Worm (Caenorhabditis elegans): ENCODE results near the gene pod-2.

Gene pod-2

ce11 chrII:1149390-1149789, 12.8 kb downstream of the pod-2 start:
- no peak for TF ChIP-seq W03F9.2 (tag; optimal IDR thresholded peaks at IDR 0.05)
- no peak for TF ChIP-seq dao-5 (tag; optimal IDR thresholded peaks at IDR 0.05)
- no peak for TF ChIP-seq him-1 (tag; optimal IDR thresholded peaks at IDR 0.05)

DNA sequence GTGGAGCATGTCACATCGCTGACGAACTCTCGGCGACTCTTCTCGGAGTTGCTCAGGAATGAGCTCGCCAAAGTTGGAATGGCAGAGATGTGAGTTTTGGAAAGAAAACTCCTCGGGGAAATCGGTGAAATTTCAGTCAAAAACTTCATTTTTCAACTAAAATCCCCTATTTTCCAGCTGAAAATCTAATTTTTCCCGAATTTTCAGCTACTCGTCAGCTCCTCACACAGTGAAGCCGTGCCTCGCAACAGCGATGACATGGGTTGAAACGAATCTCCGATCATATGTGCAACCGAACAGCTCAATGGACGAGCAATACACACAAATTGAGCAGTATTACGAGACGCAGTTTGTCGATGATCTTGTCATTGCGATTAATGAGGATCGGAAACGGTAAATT, 15.2 kb downstream of the pod-2 start:
- TF ChIP-seq dao-5 (tag; optimal IDR thresholded peaks at IDR 0.05) (no peak), W03F9.2 (tag; optimal IDR thresholded peaks at IDR 0.05) (no peak), him-1 (tag; optimal IDR thresholded peaks at IDR 0.05) (no peak)

DNA sequence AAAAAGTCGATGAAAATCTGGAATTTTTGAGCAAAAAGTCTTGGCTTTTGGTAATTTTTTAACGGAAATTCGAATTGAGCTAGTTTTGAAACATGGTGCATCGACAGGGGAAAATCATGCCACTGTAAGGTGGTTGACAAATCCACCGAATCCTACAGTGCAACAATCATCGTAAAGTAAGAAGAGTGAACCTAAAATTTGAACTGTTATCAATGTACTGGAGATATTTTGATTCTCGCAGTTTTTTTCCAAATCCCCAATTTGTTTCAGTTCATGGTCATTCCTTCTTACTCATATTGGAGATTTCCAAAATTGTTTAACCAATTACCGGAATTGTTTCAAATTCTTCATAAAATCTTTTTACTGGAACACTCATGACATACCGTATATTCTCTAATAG, 16.1 kb downstream of the pod-2 start:
- TF ChIP-seq W03F9.2 (tag; optimal IDR thresholded peaks at IDR 0.05): no peak
- TF ChIP-seq him-1 (tag; optimal IDR thresholded peaks at IDR 0.05): no peak
- no peak for TF ChIP-seq dao-5 (tag; optimal IDR thresholded peaks at IDR 0.05)

- TF ChIP-seq W03F9.2 (tag; optimal IDR thresholded peaks at IDR 0.05) (no peak), him-1 (tag; optimal IDR thresholded peaks at IDR 0.05) (no peak), dao-5 (tag; optimal IDR thresholded peaks at IDR 0.05) (no peak)
These were observed 16.7 kb downstream of the pod-2 start for ce11 chrII:1153299-1153698.

DNA sequence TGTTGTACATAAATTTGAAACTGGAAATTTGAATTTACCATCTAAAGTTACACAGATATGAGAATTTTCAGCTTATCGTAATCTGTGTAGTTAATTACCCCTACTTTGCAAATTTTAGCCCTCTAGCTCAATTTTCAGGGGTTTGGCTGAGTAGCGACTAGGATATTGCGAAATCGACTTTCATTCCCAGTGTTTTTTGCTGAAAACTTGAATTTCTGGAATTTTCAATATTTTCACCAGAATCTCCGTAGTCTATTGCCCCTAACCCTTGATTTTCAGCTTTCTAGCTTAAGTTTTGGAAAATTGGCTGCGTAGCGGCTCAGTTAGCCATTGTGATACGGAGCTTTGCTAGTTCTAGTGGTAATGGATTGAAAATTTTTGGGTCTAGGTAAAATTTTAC, 20.6 kb downstream of the pod-2 start:
- TF ChIP-seq him-1 (tag; optimal IDR thresholded peaks at IDR 0.05) (no peak), W03F9.2 (tag; optimal IDR thresholded peaks at IDR 0.05) (no peak), dao-5 (tag; optimal IDR thresholded peaks at IDR 0.05) (no peak)

- TF ChIP-seq W03F9.2 (tag; optimal IDR thresholded peaks at IDR 0.05): no peak
- no peak for TF ChIP-seq him-1 (tag; optimal IDR thresholded peaks at IDR 0.05)
- no peak for TF ChIP-seq dao-5 (tag; optimal IDR thresholded peaks at IDR 0.05)
These were observed 23.1 kb downstream of the pod-2 start for ce11 chrII:1159718-1160117.

ce11 chrII:1163275-1163674, 26.7 kb downstream of the pod-2 start, which contains the start of gene T23F4.2:
TSS of gene T23F4.2 (plus strand) at chrII:1163575.
- TF ChIP-seq him-1 (tag; optimal IDR thresholded peaks at IDR 0.05) (no peak), dao-5 (tag; optimal IDR thresholded peaks at IDR 0.05) (no peak), W03F9.2 (tag; optimal IDR thresholded peaks at IDR 0.05) (no peak)

DNA sequence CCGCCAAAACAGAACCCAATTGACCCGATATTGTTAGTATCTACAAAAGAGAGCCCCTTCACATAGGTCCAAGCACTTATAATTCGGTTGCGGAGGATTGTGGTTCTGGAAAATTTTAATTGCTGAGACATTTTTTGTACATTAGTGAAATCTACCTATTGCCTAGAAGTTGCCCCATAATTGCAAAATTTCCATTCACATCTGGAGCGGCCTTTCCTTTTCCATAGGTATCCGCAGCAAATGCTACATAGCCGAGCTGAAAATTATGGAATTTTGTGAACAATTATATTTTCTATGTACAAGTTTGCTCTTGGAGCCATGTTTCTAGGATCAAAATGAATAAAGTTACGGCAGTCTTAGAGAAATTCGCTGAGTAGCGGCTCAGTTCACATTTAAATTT, 34.3 kb downstream of the pod-2 start:
- TF ChIP-seq W03F9.2 (tag; optimal IDR thresholded peaks at IDR 0.05) (no peak), him-1 (tag; optimal IDR thresholded peaks at IDR 0.05) (no peak), dao-5 (tag; optimal IDR thresholded peaks at IDR 0.05) (no peak)

ce11 chrII:1172080-1172575, 35.5 kb downstream of the pod-2 start, which contains the start of gene dlhd-1:
TSS of gene dlhd-1 (minus strand) at chrII:1172130.
- TF ChIP-seq W03F9.2 (tag; optimal IDR thresholded peaks at IDR 0.05) (no peak), dao-5 (tag; optimal IDR thresholded peaks at IDR 0.05) (no peak), him-1 (tag; optimal IDR thresholded peaks at IDR 0.05) (no peak)

DNA sequence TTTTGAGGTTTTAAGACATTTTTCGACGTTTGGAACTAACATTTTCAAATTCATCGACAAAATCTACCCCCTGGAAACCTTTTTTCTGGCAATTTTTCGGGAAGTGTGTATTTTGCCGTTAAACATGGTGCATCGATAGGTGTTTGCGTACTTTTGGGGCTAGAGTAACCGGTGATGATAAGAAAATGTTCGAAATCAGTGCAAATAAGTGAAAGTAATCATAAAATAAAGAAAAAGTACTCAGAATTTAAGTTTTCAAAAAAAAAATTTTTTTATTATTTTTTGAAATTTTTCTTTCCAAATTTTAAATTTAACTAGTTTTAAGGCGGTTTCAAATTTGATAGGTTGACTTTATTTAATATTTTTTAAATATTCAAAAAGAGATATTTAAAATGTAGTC, 42.6 kb downstream of the pod-2 start, which contains the start of gene nas-27:
TSS of gene nas-27 (minus strand) at position 101 of the 400 bp plus-strand sequence.
- no peak for TF ChIP-seq W03F9.2 (tag; optimal IDR thresholded peaks at IDR 0.05)
- no peak for TF ChIP-seq dao-5 (tag; optimal IDR thresholded peaks at IDR 0.05)
- no peak for TF ChIP-seq him-1 (tag; optimal IDR thresholded peaks at IDR 0.05)

ce11 chrII:1188137-1188536, 51.6 kb downstream of the pod-2 start:
- TF ChIP-seq him-1 (tag; optimal IDR thresholded peaks at IDR 0.05): no peak
- no peak for TF ChIP-seq dao-5 (tag; optimal IDR thresholded peaks at IDR 0.05)
- no peak for TF ChIP-seq W03F9.2 (tag; optimal IDR thresholded peaks at IDR 0.05)

- no peak for TF ChIP-seq W03F9.2 (tag; optimal IDR thresholded peaks at IDR 0.05)
- TF ChIP-seq him-1 (tag; optimal IDR thresholded peaks at IDR 0.05): no peak
- no peak for TF ChIP-seq dao-5 (tag; optimal IDR thresholded peaks at IDR 0.05)
These were observed 53.1 kb downstream of the pod-2 start for ce11 chrII:1189652-1190051.

DNA sequence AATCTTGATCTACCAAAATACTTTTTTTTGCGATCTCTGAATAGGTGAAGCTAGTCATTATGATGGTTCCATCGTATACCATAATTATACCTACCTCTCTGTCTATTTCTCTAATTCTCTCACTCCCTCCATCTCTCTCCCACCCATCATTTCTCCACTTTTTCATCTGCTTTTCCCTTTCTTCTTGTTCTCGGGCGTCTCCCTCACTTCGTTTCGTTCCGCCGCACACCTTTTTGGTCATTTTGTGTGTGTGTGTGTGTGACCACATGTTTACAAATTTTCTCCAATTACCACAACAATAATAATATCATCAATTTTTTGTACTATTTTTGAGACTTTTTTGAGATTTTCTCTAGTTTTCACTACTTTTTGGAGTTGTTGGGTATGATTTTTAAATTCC, 55.3 kb downstream of the pod-2 start:
- TF ChIP-seq W03F9.2 (tag; optimal IDR thresholded peaks at IDR 0.05): no peak

DNA sequence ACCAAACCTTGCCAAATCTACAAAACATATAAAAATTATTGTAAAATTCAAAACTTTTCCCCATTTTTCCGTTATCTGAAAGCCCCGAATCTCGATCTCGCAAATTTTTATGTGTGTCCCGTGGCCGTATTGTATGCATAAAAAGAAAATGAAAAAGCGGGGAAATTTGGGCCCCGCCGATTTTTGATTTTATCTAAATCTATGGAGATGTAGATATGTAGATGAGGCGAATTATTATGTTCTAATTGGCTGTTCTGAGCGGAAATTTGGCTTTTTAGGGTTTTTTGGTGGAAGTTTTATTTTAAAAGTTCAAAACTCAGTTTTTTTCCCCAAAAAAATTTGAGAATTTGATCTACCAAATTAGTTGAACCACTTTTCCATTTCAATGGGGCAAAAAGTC, 59.5 kb downstream of the pod-2 start:
- TF ChIP-seq dao-5 (tag; optimal IDR thresholded peaks at IDR 0.05) (no peak), W03F9.2 (tag; optimal IDR thresholded peaks at IDR 0.05) (no peak), him-1 (tag; optimal IDR thresholded peaks at IDR 0.05) (no peak)

DNA sequence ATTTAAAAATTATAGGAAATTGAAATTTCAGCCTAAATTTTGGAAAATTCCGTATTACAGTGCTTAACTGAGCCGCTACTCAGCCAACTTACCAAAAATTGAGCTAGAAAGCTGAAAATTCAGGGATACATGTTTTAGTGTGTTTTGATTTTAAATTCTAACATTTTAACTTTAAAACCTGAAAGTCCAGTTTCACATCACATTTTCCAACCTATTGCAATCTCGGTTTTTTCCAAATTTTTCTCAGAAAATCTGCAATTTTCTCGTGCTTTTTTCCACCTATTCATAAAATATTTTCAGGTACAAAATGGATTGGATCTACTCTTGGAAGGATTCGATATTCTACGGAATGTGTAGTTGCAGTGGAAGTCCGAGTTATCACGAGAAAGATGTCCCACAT, 60.5 kb downstream of the pod-2 start, which contains the start of gene F53A10.2:
TSS of gene F53A10.2 (plus strand) at position 301 of the 400 bp plus-strand sequence.
- TF ChIP-seq dao-5 (tag; optimal IDR thresholded peaks at IDR 0.05) (no peak), him-1 (tag; optimal IDR thresholded peaks at IDR 0.05) (no peak), W03F9.2 (tag; optimal IDR thresholded peaks at IDR 0.05) (no peak)

Data from whole organism, L4/young adult.